Fruit fly (Drosophila melanogaster): ENCODE results near the gene Nek2.

The Nek2 gene

DNA sequence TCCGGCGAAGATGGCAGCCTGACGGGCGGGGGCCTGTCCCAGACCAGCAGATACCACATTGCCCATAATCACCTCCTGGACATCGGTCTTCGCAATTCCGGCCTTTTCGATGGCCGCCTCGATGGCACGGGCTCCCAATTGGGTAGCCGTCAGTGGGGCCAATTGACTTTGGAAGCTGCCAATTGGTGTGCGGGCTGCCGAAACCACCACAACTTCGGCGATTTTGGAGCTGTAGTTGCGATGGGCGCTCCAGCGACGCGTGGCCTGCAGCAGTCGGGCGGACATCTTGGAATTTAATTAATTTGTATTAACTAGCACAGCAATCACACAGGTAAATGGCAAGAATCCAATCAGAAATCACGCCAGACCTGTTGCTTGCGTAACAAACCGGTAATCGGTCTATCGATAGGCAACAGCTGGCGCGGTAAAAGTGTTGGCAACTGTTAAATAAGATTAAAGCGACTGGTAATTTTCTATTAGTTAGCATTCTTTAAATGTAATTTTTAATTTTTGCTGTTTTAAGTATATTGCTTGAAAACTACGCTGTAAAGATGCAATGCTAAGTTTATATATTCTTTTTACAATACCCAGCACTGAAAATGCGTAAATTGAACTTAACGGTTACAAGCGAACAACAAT, 2.9 kb downstream of the Nek2 start, which contains the start of gene Acat1:
Acat1 (minus strand) TSS at position 400 of the 639 bp plus-strand sequence.
- TF ChIP-seq rgr (GFP tag; optimal IDR thresholded peaks at IDR 0.05): peak; percentile 89
- peak; percentile 58 for TF ChIP-seq dsf (GFP tag; optimal IDR thresholded peaks at IDR 0.05; ENCODE audit: borderline replicate concordance)
- TF ChIP-seq sv (GFP tag; optimal IDR thresholded peaks at IDR 0.05): peak; percentile 34
- peak; percentile 58 for TF ChIP-seq woc (GFP tag; optimal IDR thresholded peaks at IDR 0.05)
- TF ChIP-seq foxo (GFP tag; optimal IDR thresholded peaks at IDR 0.05): peak in 1 of 2 experiments; percentile 90
- TF ChIP-seq sage (GFP tag; optimal IDR thresholded peaks at IDR 0.05): peak; percentile 77
- no peak for TF ChIP-seq Rel (GFP tag; optimal IDR thresholded peaks at IDR 0.05)
- TF ChIP-seq Rel (tag; optimal IDR thresholded peaks at IDR 0.05): no peak
- TF ChIP-seq brk (GFP tag; optimal IDR thresholded peaks at IDR 0.05): no peak
- TF ChIP-seq OdsH (GFP tag; optimal IDR thresholded peaks at IDR 0.05): peak; percentile 81
- no peak for TF ChIP-seq Myc (optimal IDR thresholded peaks at IDR 0.05)
- TF ChIP-seq psq (GFP tag; optimal IDR thresholded peaks at IDR 0.05): peak; percentile 80
- TF ChIP-seq CG32264 (GFP tag; optimal IDR thresholded peaks at IDR 0.05): peak; percentile 59
- TF ChIP-seq h (GFP tag; optimal IDR thresholded peaks at IDR 0.05): peak; percentile 89
- peak; percentile 91 for TF ChIP-seq Hnf4 (GFP tag; optimal IDR thresholded peaks at IDR 0.05)
- peak; percentile 87 for TF ChIP-seq fru (GFP tag; optimal IDR thresholded peaks at IDR 0.05)
- no peak for TF ChIP-seq Dfd (GFP tag; optimal IDR thresholded peaks at IDR 0.05)
- TF ChIP-seq dl (GFP tag; optimal IDR thresholded peaks at IDR 0.05; ENCODE audit: insufficient read depth in 1 of 2, partially characterized antibody in 2 of 2): no peak
- TF ChIP-seq N (GFP tag; optimal IDR thresholded peaks at IDR 0.05): no peak
- no peak for TF ChIP-seq lola (GFP tag; optimal IDR thresholded peaks at IDR 0.05)
- TF ChIP-seq GATAd (GFP tag; optimal IDR thresholded peaks at IDR 0.05): peak; percentile 52
- peak; percentile 83 for TF ChIP-seq br (GFP tag; optimal IDR thresholded peaks at IDR 0.05)
- TF ChIP-seq Abd-B (GFP tag; optimal IDR thresholded peaks at IDR 0.05): no peak
- peak; percentile 83 for TF ChIP-seq ey (GFP tag; optimal IDR thresholded peaks at IDR 0.05)
- no peak for TF ChIP-seq usp (GFP tag; optimal IDR thresholded peaks at IDR 0.05)
- TF ChIP-seq Vsx2 (GFP tag; optimal IDR thresholded peaks at IDR 0.05; ENCODE audit: partially characterized antibody): no peak
- TF ChIP-seq CrebA (GFP tag; optimal IDR thresholded peaks at IDR 0.05; ENCODE audit: borderline replicate concordance): no peak
- TF ChIP-seq Hr78 (GFP tag; optimal IDR thresholded peaks at IDR 0.05): no peak
- TF ChIP-seq HLH106 (tag; optimal IDR thresholded peaks at IDR 0.05): peak; percentile 69
- TF ChIP-seq Mio (GFP tag; optimal IDR thresholded peaks at IDR 0.05): peak; percentile 19
- peak; percentile 39 for TF ChIP-seq Hr83 (GFP tag; optimal IDR thresholded peaks at IDR 0.05; ENCODE audit: poor library complexity, severe bottlenecking)
- TF ChIP-seq Sp1 (GFP tag; optimal IDR thresholded peaks at IDR 0.05): peak; percentile 53
- peak; percentile 35 for TF ChIP-seq dmrt93B (GFP tag; optimal IDR thresholded peaks at IDR 0.05)
- no peak for TF ChIP-seq jim (GFP tag; optimal IDR thresholded peaks at IDR 0.05)
- TF ChIP-seq Jra (GFP tag; optimal IDR thresholded peaks at IDR 0.05): peak; percentile 86
- peak; percentile 11 for TF ChIP-seq CG9705 (GFP tag; optimal IDR thresholded peaks at IDR 0.05)

DNA sequence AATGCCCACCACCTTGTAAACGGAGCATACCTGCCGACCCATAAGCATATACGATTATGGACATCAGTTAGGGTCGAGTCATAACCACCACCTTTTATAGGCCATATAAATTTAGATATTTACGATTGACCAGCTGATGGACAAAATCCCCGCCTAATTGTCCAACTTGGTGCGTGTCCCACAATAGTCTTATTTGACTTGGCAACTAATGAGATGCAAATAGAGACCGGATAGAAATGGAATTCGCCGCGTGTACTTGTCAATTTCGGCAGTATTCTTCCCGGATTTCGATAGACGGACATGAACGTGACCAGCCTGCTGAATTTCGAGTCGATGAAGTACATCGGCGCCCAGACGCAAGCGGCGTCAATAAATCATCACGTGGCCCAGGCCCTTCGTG, 7.1 kb downstream of the Nek2 start, which contains the start of gene Ir7g:
Ir7g (plus strand) TSS at position 301 of the 400 bp plus-strand sequence.
- TF ChIP-seq Jra (GFP tag; optimal IDR thresholded peaks at IDR 0.05) (no peak), lola (GFP tag; optimal IDR thresholded peaks at IDR 0.05) (no peak), dsf (GFP tag; optimal IDR thresholded peaks at IDR 0.05; ENCODE audit: borderline replicate concordance) (no peak), Rel (GFP tag; optimal IDR thresholded peaks at IDR 0.05) (no peak), Rel (tag; optimal IDR thresholded peaks at IDR 0.05) (no peak), GATAd (GFP tag; optimal IDR thresholded peaks at IDR 0.05) (no peak), fru (GFP tag; optimal IDR thresholded peaks at IDR 0.05) (no peak), brk (GFP tag; optimal IDR thresholded peaks at IDR 0.05) (no peak)

DNA sequence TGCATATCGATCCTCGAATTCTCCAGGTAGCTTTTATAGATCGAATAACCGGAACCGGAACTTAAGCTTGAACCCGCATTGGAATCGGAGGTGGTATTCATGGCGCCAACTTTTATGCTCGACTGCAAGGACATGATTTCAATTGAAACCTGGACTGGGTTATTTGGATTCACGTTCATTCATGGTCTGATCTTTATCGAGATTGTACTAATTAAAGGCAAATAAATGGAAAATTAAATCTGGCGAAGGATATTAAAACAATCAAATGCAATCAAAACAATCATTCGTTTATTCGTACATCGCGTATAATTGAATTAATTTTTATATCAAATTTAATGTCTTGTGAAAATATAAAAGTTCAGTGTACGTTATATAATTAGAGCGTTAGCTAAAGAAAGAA, 7.5 kb downstream of the Nek2 start, which contains the start of gene Ir7f:
Ir7f (minus strand) TSS at position 101 of the 400 bp plus-strand sequence.
- TF ChIP-seq Mio (GFP tag; optimal IDR thresholded peaks at IDR 0.05): no peak
